Fruit fly (Drosophila melanogaster) whole organism, pupa: Measurements from ENCODE around the gene Ret.

Experiments
- CG10348 ChIP-seq: fragments of 200-800 bp; sonication (Bioruptor generic); IDR thresholded peaks from 2 replicates; pipeline ENCODE4 v1.3.6; 2022; ENCODE audit warnings: missing biosample characterization, missing genetic modification characterization
- CG12605 ChIP-seq: fragments of 200-800 bp; sonication (Bioruptor generic); IDR thresholded peaks from 2 replicates; pipeline ENCODE4 v1.3.6; 2022; ENCODE audit warnings: missing biosample characterization, missing genetic modification characterization
- CG13204 ChIP-seq: fragments of 200-800 bp; sonication (Bioruptor generic); optimal IDR thresholded peaks from 2 replicates; lab custom pipeline; 2018; ENCODE audit warnings: missing biosample characterization, mild to moderate bottlenecking, missing genetic modification characterization, moderate library complexity
- CG14655 ChIP-seq: fragments of 200-800 bp; sonication (Bioruptor generic); optimal IDR thresholded peaks from 3 replicates; lab custom pipeline; 2017; ENCODE audit warnings: mild to moderate bottlenecking, missing biosample characterization, missing genetic modification reagents, missing genetic modification characterization
- CG15710 ChIP-seq: fragments of 200-800 bp; sonication (Bioruptor generic); optimal IDR thresholded peaks from 2 replicates; lab custom pipeline; 2018; ENCODE audit warnings: missing biosample characterization, mild to moderate bottlenecking, missing genetic modification characterization, moderate library complexity
- CG17806 ChIP-seq: fragments of 200-800 bp; sonication (Bioruptor generic); optimal IDR thresholded peaks from 2 replicates; lab custom pipeline; 2018; ENCODE audit warnings: missing biosample characterization, mild to moderate bottlenecking, missing genetic modification characterization, moderate library complexity
- CG32121 ChIP-seq: fragments of 200-800 bp; sonication (Bioruptor generic); IDR thresholded peaks from 2 replicates; pipeline ENCODE4 v1.3.6; 2022; ENCODE audit warnings: missing biosample characterization, missing genetic modification characterization
- CG34367 ChIP-seq: fragments of 200-800 bp; sonication (Bioruptor generic); optimal IDR thresholded peaks from 2 replicates; lab custom pipeline; 2018; ENCODE audit warnings: missing biosample characterization, mild to moderate bottlenecking, missing genetic modification characterization
- CG4496 ChIP-seq: fragments of 200-800 bp; sonication (Bioruptor generic); IDR thresholded peaks from 3 replicates; pipeline ENCODE4 v1.3.6; 2022; ENCODE audit warnings: missing biosample characterization, missing genetic modification characterization
- CG8159 ChIP-seq: fragments of 200-800 bp; sonication (Bioruptor generic); optimal IDR thresholded peaks from 3 replicates; lab custom pipeline; 2018; ENCODE audit warnings: missing biosample characterization, mild to moderate bottlenecking, missing genetic modification characterization, moderate library complexity
- CG8301 ChIP-seq: fragments of 200-800 bp; sonication (Bioruptor generic); optimal IDR thresholded peaks from 2 replicates; lab custom pipeline; 2018; ENCODE audit warnings: missing biosample characterization, mild to moderate bottlenecking, missing genetic modification characterization
- CG9948 ChIP-seq: fragments of 200-800 bp; sonication (Bioruptor generic); optimal IDR thresholded peaks from 2 replicates; lab custom pipeline; 2018; ENCODE audit warnings: missing biosample characterization, mild to moderate bottlenecking, missing genetic modification characterization, moderate library complexity
- D1 ChIP-seq: fragments of 200-800 bp; sonication (Bioruptor generic); optimal IDR thresholded peaks from 2 replicates; lab custom pipeline; 2018; ENCODE audit warnings: missing biosample characterization, mild to moderate bottlenecking, missing genetic modification characterization, moderate library complexity
- EcR ChIP-seq: fragments of 200-800 bp; sonication (Bioruptor generic); optimal IDR thresholded peaks from 3 replicates; lab custom pipeline; 2019; ENCODE audit warnings: missing biosample characterization, missing genetic modification characterization, mild to moderate bottlenecking, moderate library complexity, missing genetic modification reagents
- Ets98B ChIP-seq: fragments of 200-800 bp; sonication (Bioruptor generic); IDR thresholded peaks from 2 replicates; pipeline ENCODE4 v1.3.6; 2022; ENCODE audit warnings: missing biosample characterization, missing genetic modification characterization
- Pif1A ChIP-seq: fragments of 200-800 bp; sonication (Bioruptor generic); optimal IDR thresholded peaks from 3 replicates; lab custom pipeline; 2016; ENCODE audit warnings: missing biosample characterization, missing genetic modification characterization
- Pif1B ChIP-seq: fragments of 200-800 bp; sonication (Bioruptor generic); optimal IDR thresholded peaks from 3 replicates; lab custom pipeline; 2016; ENCODE audit warnings: missing biosample characterization, missing genetic modification characterization
- Snoo ChIP-seq: fragments of 200-800 bp; sonication (Bioruptor generic); optimal IDR thresholded peaks from 3 replicates; lab custom pipeline; 2017; ENCODE audit warnings: missing biosample characterization, mild to moderate bottlenecking, missing genetic modification characterization, inconsistent platforms
- fd96Ca ChIP-seq: fragments of 200-800 bp; sonication (Bioruptor generic); IDR thresholded peaks from 3 replicates; pipeline ENCODE4 v1.3.6; 2022; ENCODE audit warnings: missing biosample characterization, missing genetic modification characterization
- gl ChIP-seq: fragments of 200-800 bp; sonication (Bioruptor generic); optimal IDR thresholded peaks from 2 replicates; lab custom pipeline; 2018; ENCODE audit warnings: missing biosample characterization, mild to moderate bottlenecking, missing genetic modification characterization
- rn ChIP-seq: fragments of 200-800 bp; sonication (Bioruptor generic); IDR thresholded peaks from 2 replicates; pipeline ENCODE4 v1.3.6; 2022; ENCODE audit warnings: missing biosample characterization, missing genetic modification characterization

Gene Ret

DNA sequence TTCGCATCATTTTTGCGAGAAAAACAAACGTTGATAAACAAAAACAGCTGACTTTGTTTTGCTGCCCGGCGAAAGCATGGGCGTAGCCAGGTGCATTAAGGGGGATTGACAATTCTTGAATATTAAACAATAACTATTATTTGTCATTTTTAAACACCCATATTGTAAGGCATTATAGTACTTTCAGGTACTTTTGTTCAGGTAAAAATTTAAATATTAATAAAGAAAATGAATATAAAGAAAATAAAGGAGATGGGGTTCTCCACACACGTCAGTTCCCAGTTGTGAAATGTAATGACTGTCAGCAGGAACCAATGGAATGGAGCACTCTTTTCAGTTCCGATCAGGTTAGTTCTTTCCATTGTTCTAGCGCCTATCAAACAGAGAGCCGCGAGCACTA is 40.0 kb downstream of the Ret start, which contains the start of the genes Coq3 and Pld3:
Gene Coq3, minus strand, starts transcription at position 58 of the 400 bp plus-strand sequence.
Gene Pld3, plus strand, starts transcription at position 294 of the 400 bp plus-strand sequence.
- TF ChIP-seq CG10348 (GFP tag; lab: Robert Waterston, UW) = no peak
- TF ChIP-seq fd96Ca = peak; percentile 93
- peak; percentile 84 for TF ChIP-seq CG9948 (tag; lab: Kevin White, UChicago)
- peak; percentile 91 for TF ChIP-seq CG15710 (tag; lab: Kevin White, UChicago)
- TF ChIP-seq D1 (tag; lab: Kevin White, UChicago) = no peak
- TF ChIP-seq EcR = peak; percentile 14
- peak; percentile 91 for TF ChIP-seq CG32121 (GFP tag; lab: Robert Waterston, UW)
- TF ChIP-seq CG13204 (GFP tag; lab: Kevin White, UChicago) = no peak
- peak; percentile 80 for TF ChIP-seq CG12605
- peak; percentile 93 for TF ChIP-seq Ets98B (GFP tag; lab: Robert Waterston, UW)
- TF ChIP-seq CG34367 = peak; percentile 83
- peak; percentile 79 for TF ChIP-seq gl
- peak; percentile 97 for TF ChIP-seq Pif1B (GFP tag; lab: Kevin White, UChicago)
- no peak for TF ChIP-seq Pif1A (GFP tag; lab: Kevin White, UChicago)
- no peak for TF ChIP-seq CG14655 (GFP tag; lab: Kevin White, UChicago)
- TF ChIP-seq CG17806 = peak; percentile 92
- peak; percentile 91 for TF ChIP-seq CG8159 (tag; lab: Kevin White, UChicago)
- peak; percentile 82 for TF ChIP-seq rn (GFP tag; lab: Robert Waterston, UW)
- TF ChIP-seq CG4496 (GFP tag; lab: Robert Waterston, UW) = peak; percentile 96
- TF ChIP-seq CG8301 = peak; percentile 89
- peak; percentile 94 for TF ChIP-seq Snoo

DNA sequence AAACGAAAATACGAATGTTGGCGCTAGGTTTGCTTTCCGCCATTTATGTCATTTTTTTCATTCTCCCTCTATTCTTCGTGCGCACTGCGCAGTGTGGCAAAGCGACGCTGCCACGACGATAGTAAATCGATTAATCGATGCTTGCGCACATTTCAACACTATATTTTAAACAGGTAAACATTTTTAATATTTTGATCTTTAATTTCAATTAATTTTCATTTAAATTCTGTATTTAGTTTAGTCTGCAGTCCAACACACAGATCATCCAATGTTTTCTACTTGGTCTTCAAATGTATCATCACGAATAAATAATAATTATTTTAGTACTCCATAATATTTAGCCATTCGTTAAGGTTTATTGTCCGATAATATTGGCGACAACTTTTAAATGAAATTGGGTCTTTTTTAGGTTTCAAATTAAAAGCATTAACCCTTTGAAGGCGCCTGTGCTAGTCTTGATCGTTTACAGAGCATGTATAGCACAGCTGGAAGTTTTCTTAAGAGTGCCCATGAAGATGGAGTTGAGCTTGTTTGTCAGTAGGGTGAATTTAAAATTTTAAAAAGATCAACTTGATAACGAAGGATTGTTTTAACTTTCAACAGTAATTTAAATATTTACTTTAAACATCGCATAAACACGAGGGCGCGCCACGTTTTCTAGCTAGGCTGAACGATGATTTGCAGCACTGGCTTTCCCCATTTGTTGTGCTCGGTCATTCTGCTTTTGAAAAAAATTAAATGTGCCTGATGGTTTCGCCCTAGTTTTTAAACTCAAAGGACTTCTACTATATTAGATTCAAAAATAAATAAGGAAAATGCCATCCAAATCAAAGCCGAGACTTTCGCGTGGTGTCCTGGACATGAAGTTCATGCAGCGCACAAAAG is 42.2 kb downstream of the Ret start, which contains the start of the genes Mpp6 and E2f2:
Gene Mpp6, plus strand, starts transcription at position 133 of the 885 bp plus-strand sequence.
Gene E2f2, minus strand, starts transcription at position 594 of the 885 bp plus-strand sequence.
- peak; percentile 31; the same call in 1 of the 2 replicates for TF ChIP-seq rn (GFP tag; lab: Robert Waterston, UW)
- TF ChIP-seq D1 (tag; lab: Kevin White, UChicago) = no peak
- TF ChIP-seq Snoo = peak; percentile 27
- TF ChIP-seq Pif1B (GFP tag; lab: Kevin White, UChicago) = no peak
- TF ChIP-seq CG15710 (tag; lab: Kevin White, UChicago) = peak; percentile 4
- TF ChIP-seq Ets98B (GFP tag; lab: Robert Waterston, UW) = peak; percentile 29; the same call in 1 of the 2 replicates

dm6 chr2L:21153844-21154243 is 44.7 kb downstream of the Ret start:
- TF ChIP-seq Pif1A (GFP tag; lab: Kevin White, UChicago) = no peak
- TF ChIP-seq Pif1B (GFP tag; lab: Kevin White, UChicago) = no peak
- TF ChIP-seq CG17806 = no peak
- no peak for TF ChIP-seq CG10348 (GFP tag; lab: Robert Waterston, UW)
- no peak for TF ChIP-seq fd96Ca
- no peak for TF ChIP-seq rn (GFP tag; lab: Robert Waterston, UW)
- TF ChIP-seq CG9948 (tag; lab: Kevin White, UChicago) = no peak
- no peak for TF ChIP-seq CG15710 (tag; lab: Kevin White, UChicago)
- TF ChIP-seq CG8301 = no peak
- no peak for TF ChIP-seq CG13204 (GFP tag; lab: Kevin White, UChicago)
- no peak for TF ChIP-seq CG14655 (GFP tag; lab: Kevin White, UChicago)
- no peak for TF ChIP-seq CG12605
- TF ChIP-seq gl = no peak
- no peak for TF ChIP-seq Snoo
- no peak for TF ChIP-seq D1 (tag; lab: Kevin White, UChicago)
- no peak for TF ChIP-seq CG4496 (GFP tag; lab: Robert Waterston, UW)
- TF ChIP-seq Ets98B (GFP tag; lab: Robert Waterston, UW) = no peak
- no peak for TF ChIP-seq EcR
- TF ChIP-seq CG34367 = no peak
- no peak for TF ChIP-seq CG32121 (GFP tag; lab: Robert Waterston, UW)

DNA sequence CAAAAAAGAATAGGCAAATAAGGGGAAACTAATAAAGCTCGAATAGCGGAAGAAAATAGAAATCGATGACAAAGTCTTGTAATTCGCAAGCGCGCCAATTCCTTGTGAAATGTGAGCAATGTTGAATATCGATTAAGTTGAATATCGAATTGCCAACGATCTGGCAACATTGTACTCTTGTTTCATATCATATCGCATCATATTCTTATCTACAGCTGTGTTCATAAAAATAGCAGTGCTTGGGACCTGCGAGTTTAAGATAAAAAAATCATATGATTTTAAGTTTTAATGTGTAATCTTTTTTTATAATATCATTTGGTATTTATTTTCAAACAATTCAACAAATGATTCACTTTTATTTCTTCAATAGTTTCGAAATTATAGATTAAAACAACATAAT is 49.5 kb downstream of the Ret start:
- no peak for TF ChIP-seq CG10348 (GFP tag; lab: Robert Waterston, UW)
- TF ChIP-seq CG17806 = peak; percentile 49
- no peak for TF ChIP-seq fd96Ca
- peak; percentile 31 for TF ChIP-seq CG15710 (tag; lab: Kevin White, UChicago)
- no peak for TF ChIP-seq rn (GFP tag; lab: Robert Waterston, UW)
- TF ChIP-seq CG9948 (tag; lab: Kevin White, UChicago) = no peak
- TF ChIP-seq Pif1B (GFP tag; lab: Kevin White, UChicago) = no peak
- TF ChIP-seq Ets98B (GFP tag; lab: Robert Waterston, UW) = no peak; the same call in 1 of the 2 replicates
- TF ChIP-seq D1 (tag; lab: Kevin White, UChicago) = no peak
- TF ChIP-seq CG8301 = no peak
- TF ChIP-seq Snoo = peak; percentile 32
- TF ChIP-seq EcR = no peak
- TF ChIP-seq CG32121 (GFP tag; lab: Robert Waterston, UW) = no peak
- TF ChIP-seq CG34367 = peak; percentile 8
- TF ChIP-seq CG8159 (tag; lab: Kevin White, UChicago) = no peak
- TF ChIP-seq CG12605 = peak; percentile 55
- TF ChIP-seq CG4496 (GFP tag; lab: Robert Waterston, UW) = 0 out of 3 replicates have a peak, but pooled peaks have one; percentile 17
- TF ChIP-seq CG14655 (GFP tag; lab: Kevin White, UChicago) = no peak
- no peak for TF ChIP-seq Pif1A (GFP tag; lab: Kevin White, UChicago)
- no peak for TF ChIP-seq gl
- TF ChIP-seq CG13204 (GFP tag; lab: Kevin White, UChicago) = no peak

DNA sequence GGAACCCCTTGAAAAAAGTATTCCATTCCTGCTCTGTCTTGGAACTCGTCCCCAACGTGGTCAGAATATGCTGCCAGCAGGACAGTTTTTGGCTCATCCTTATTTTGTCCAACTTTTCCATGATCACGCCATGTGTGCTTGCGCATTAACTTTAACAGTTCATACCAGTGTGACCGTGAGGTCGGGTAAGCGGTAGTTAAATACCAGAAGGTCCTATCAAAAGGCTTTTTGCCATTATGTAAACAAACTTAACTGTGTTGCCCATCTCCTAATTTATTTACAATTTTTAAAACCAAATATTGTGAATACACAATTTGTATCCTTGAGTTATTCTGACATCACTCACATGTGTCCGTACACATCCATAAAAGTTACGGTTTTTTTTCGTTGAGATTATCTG is 50.3 kb downstream of the Ret start, which contains the start of gene del:
Gene del, minus strand, starts transcription at position 305 of the 400 bp plus-strand sequence.
- no peak for TF ChIP-seq CG15710 (tag; lab: Kevin White, UChicago)
